Fruit fly (Drosophila melanogaster) whole organism, embryonic: Measurements from ENCODE around the gene CG10214.

Experiments
- Atf6 ChIP-seq: fragments of 200-800 bp; sonication (Bioruptor generic); IDR thresholded peaks from 2 replicates; pipeline ENCODE4 v1.3.6; 2022; ENCODE audit warnings: missing biosample characterization, missing genetic modification characterization
- BEAF-32 ChIP-seq: fragments of 200-800 bp; sonication (Bioruptor generic); optimal IDR thresholded peaks from 3 replicates; lab custom pipeline; 2017; ENCODE audit warnings: missing biosample characterization, missing genetic modification characterization, mild to moderate bottlenecking, moderate library complexity, missing genetic modification reagents
- CG10147 ChIP-seq: fragments of 200-800 bp; sonication (Bioruptor generic); optimal IDR thresholded peaks from 2 replicates; lab custom pipeline; 2019; ENCODE audit warnings: missing biosample characterization, mild to moderate bottlenecking, missing genetic modification characterization, moderate library complexity
- CG10267 ChIP-seq: fragments of 200-800 bp; sonication (Bioruptor generic); optimal IDR thresholded peaks from 2 replicates; lab custom pipeline; 2018; ENCODE audit warnings: missing biosample characterization, mild to moderate bottlenecking, missing genetic modification characterization, moderate library complexity
- CG11398 ChIP-seq: fragments of 200-800 bp; sonication (Bioruptor generic); optimal IDR thresholded peaks from 2 replicates; lab custom pipeline; 2016; ENCODE audit warnings: missing biosample characterization, missing genetic modification characterization
- CG12071 ChIP-seq: fragments of 200-800 bp; sonication (Bioruptor generic); optimal IDR thresholded peaks from 3 replicates; lab custom pipeline; 2018; ENCODE audit warnings: missing biosample characterization, mild to moderate bottlenecking, missing genetic modification characterization
- CG14860 ChIP-seq: fragments of 200-800 bp; sonication (Bioruptor generic); IDR thresholded peaks from 3 replicates; pipeline ENCODE4 v1.3.6; 2022; ENCODE audit warnings: missing biosample characterization, missing genetic modification characterization; ENCODE audit not compliant: partially characterized antibody
- CG1602 ChIP-seq: fragments of 200-800 bp; sonication (Bioruptor generic); optimal IDR thresholded peaks from 3 replicates; lab custom pipeline; 2016; ENCODE audit warnings: missing biosample characterization, missing genetic modification characterization
- CG1832 ChIP-seq: fragments of 200-800 bp; sonication (Bioruptor generic); optimal IDR thresholded peaks from 2 replicates; lab custom pipeline; 2017; ENCODE audit warnings: missing biosample characterization, mild to moderate bottlenecking, missing genetic modification characterization, inconsistent platforms
- CG18764 ChIP-seq: fragments of 200-800 bp; sonication (Bioruptor generic); optimal IDR thresholded peaks from 3 replicates; lab custom pipeline; 2016; ENCODE audit warnings: missing biosample characterization, missing genetic modification characterization
- CG31388 ChIP-seq: fragments of 200-800 bp; sonication (Bioruptor generic); optimal IDR thresholded peaks from 2 replicates; lab custom pipeline; 2016; ENCODE audit warnings: missing biosample characterization, missing genetic modification characterization
- CG3281 ChIP-seq: fragments of 200-800 bp; sonication (Bioruptor generic); optimal IDR thresholded peaks from 3 replicates; lab custom pipeline; 2017; ENCODE audit warnings: missing biosample characterization, mild to moderate bottlenecking, missing genetic modification characterization
- CG3407 ChIP-seq: fragments of 200-800 bp; sonication (Bioruptor generic); optimal IDR thresholded peaks from 2 replicates; lab custom pipeline; 2018; ENCODE audit warnings: missing biosample characterization, mild to moderate bottlenecking, missing genetic modification characterization
- CG6272 ChIP-seq: fragments of 200-800 bp; sonication (Bioruptor generic); IDR thresholded peaks from 2 replicates; pipeline ENCODE4 v1.3.6; 2022; ENCODE audit warnings: missing biosample characterization, missing genetic modification characterization
- CG7786 ChIP-seq: fragments of 200-800 bp; sonication (Bioruptor generic); optimal IDR thresholded peaks from 2 replicates; lab custom pipeline; 2016; ENCODE audit warnings: missing biosample characterization, missing genetic modification characterization
- CG9609 ChIP-seq: fragments of 200-800 bp; sonication (Bioruptor generic); optimal IDR thresholded peaks from 3 replicates; lab custom pipeline; 2016; ENCODE audit warnings: missing biosample characterization, missing genetic modification characterization
- CkIIα-i1 ChIP-seq: fragments of 200-800 bp; sonication (Bioruptor generic); IDR thresholded peaks from 2 replicates; pipeline ENCODE4 v1.3.6; 2022; ENCODE audit warnings: missing biosample characterization, missing genetic modification characterization
- Dip2 ChIP-seq: fragments of 200-800 bp; sonication (Bioruptor generic); IDR thresholded peaks from 2 replicates; pipeline ENCODE4 v1.3.6; 2022; ENCODE audit warnings: missing biosample characterization, missing genetic modification characterization
- Dip3 ChIP-seq: fragments of 200-800 bp; sonication (Bioruptor generic); optimal IDR thresholded peaks from 3 replicates; lab custom pipeline; 2016; ENCODE audit warnings: missing biosample characterization, missing genetic modification characterization
- Doc2 ChIP-seq: fragments of 200-800 bp; sonication (Bioruptor generic); IDR thresholded peaks from 2 replicates; pipeline ENCODE4 v1.3.6; 2022; ENCODE audit warnings: missing biosample characterization, missing genetic modification characterization
- Ets65A ChIP-seq: fragments of 200-800 bp; sonication (Bioruptor generic); peaks from one replicate; lab custom pipeline; 2016; ENCODE audit warnings: missing biosample characterization, missing genetic modification characterization
- Hey ChIP-seq: fragments of 200-800 bp; sonication (Bioruptor generic); optimal IDR thresholded peaks from 3 replicates; lab custom pipeline; 2018; ENCODE audit warnings: missing biosample characterization, mild to moderate bottlenecking, missing genetic modification characterization
- Meics ChIP-seq: fragments of 200-800 bp; sonication (Bioruptor generic); optimal IDR thresholded peaks from 2 replicates; lab custom pipeline; 2017; ENCODE audit warnings: missing biosample characterization, mild to moderate bottlenecking, missing genetic modification characterization
- Myb ChIP-seq: fragments of 200-800 bp; sonication (Bioruptor generic); optimal IDR thresholded peaks from 2 replicates; lab custom pipeline; 2016; ENCODE audit warnings: missing biosample characterization, missing genetic modification characterization
- Nf-YB ChIP-seq: fragments of 200-800 bp; sonication (Bioruptor generic); optimal IDR thresholded peaks from 3 replicates; lab custom pipeline; 2019; ENCODE audit warnings: missing biosample characterization, mild to moderate bottlenecking, missing genetic modification characterization, moderate library complexity
- Sox100B ChIP-seq: fragments of 200-800 bp; sonication (Bioruptor generic); optimal IDR thresholded peaks from 3 replicates; lab custom pipeline; 2018; ENCODE audit warnings: missing biosample characterization, mild to moderate bottlenecking, missing genetic modification characterization
- Usf ChIP-seq: fragments of 200-800 bp; sonication (Bioruptor generic); optimal IDR thresholded peaks from 2 replicates; lab custom pipeline; 2017; ENCODE audit warnings: missing genotype, missing biosample characterization, missing genetic modification characterization
- YL-1 ChIP-seq: fragments of 200-800 bp; sonication (Bioruptor generic); optimal IDR thresholded peaks from 3 replicates; lab custom pipeline; 2017; ENCODE audit warnings: missing biosample characterization, mild to moderate bottlenecking, missing genetic modification characterization
- ac ChIP-seq: fragments of 200-800 bp; sonication (Bioruptor generic); optimal IDR thresholded peaks from 3 replicates; lab custom pipeline; 2017; ENCODE audit warnings: missing biosample characterization, mild to moderate bottlenecking, missing genetic modification characterization
- ash1 ChIP-seq: fragments of 200-800 bp; sonication (Bioruptor generic); optimal IDR thresholded peaks from 2 replicates; lab custom pipeline; 2018; ENCODE audit warnings: missing biosample characterization, mild to moderate bottlenecking, missing genetic modification characterization
- bbx ChIP-seq: fragments of 200-800 bp; sonication (Bioruptor generic); IDR thresholded peaks from 2 replicates; pipeline ENCODE4 v1.3.6; 2022; ENCODE audit warnings: missing biosample characterization, missing genetic modification characterization; ENCODE audit not compliant: partially characterized antibody
- bcd ChIP-seq: fragments of 200-800 bp; sonication (Bioruptor generic); optimal IDR thresholded peaks from 2 replicates; lab custom pipeline; 2017; ENCODE audit warnings: missing biosample characterization, mild to moderate bottlenecking, missing genetic modification characterization
- br ChIP-seq: fragments of >200 bp; optimal IDR thresholded peaks from 2 replicates; lab custom pipeline; 2017
- btn ChIP-seq: fragments of 200-800 bp; sonication (Bioruptor generic); optimal IDR thresholded peaks from 2 replicates; lab custom pipeline; 2016; ENCODE audit warnings: missing biosample characterization, missing genetic modification characterization
- ci ChIP-seq: fragments of 200-800 bp; sonication (Bioruptor generic); IDR thresholded peaks from 3 replicates; pipeline ENCODE4 v1.3.6; 2022; ENCODE audit warnings: missing biosample characterization, missing genetic modification characterization
- dmrt99B ChIP-seq: fragments of 200-800 bp; sonication (Bioruptor generic); optimal IDR thresholded peaks from 2 replicates; lab custom pipeline; 2018; ENCODE audit warnings: missing biosample characterization, mild to moderate bottlenecking, missing genetic modification characterization, moderate library complexity
- eve ChIP-seq, 2 experiments: fragments of >200 bp; optimal IDR thresholded peaks; 2 replicates each; lab custom pipeline; 2017; ENCODE audit warnings: missing biosample characterization in 2 of 2, missing genetic modification characterization in 2 of 2
- fu2 ChIP-seq: fragments of 200-800 bp; sonication (Bioruptor generic); optimal IDR thresholded peaks from 2 replicates; lab custom pipeline; 2016; ENCODE audit warnings: missing biosample characterization, missing genetic modification characterization
- kay ChIP-seq: fragments of 200-800 bp; sonication (Bioruptor generic); optimal IDR thresholded peaks from 2 replicates; lab custom pipeline; 2016; ENCODE audit warnings: missing biosample characterization, missing genetic modification characterization
- lbe ChIP-seq: fragments of 200-800 bp; sonication (Bioruptor generic); optimal IDR thresholded peaks from 2 replicates; lab custom pipeline; 2016; ENCODE audit warnings: missing biosample characterization, mild to moderate bottlenecking, missing genetic modification characterization
- luna ChIP-seq: fragments of 200-800 bp; sonication (Bioruptor generic); optimal IDR thresholded peaks from 2 replicates; lab custom pipeline; 2016; ENCODE audit warnings: missing biosample characterization, missing genetic modification characterization
- onecut ChIP-seq: fragments of 200-800 bp; sonication (Bioruptor generic); IDR thresholded peaks from 2 replicates; pipeline ENCODE4 v1.3.6; 2022; ENCODE audit warnings: missing biosample characterization, missing genetic modification characterization
- p53 ChIP-seq: fragments of 200-800 bp; sonication (Bioruptor generic); optimal IDR thresholded peaks from 2 replicates; lab custom pipeline; 2016; ENCODE audit warnings: missing biosample characterization, missing genetic modification characterization
- peb ChIP-seq: fragments of 200-800 bp; sonication (Bioruptor generic); IDR thresholded peaks from 2 replicates; pipeline ENCODE4 v1.3.6; 2022; ENCODE audit warnings: missing biosample characterization, missing genetic modification characterization
- ranshi ChIP-seq: fragments of 200-800 bp; sonication (Bioruptor generic); IDR thresholded peaks from 2 replicates; pipeline ENCODE4 v1.3.6; 2022; ENCODE audit warnings: missing biosample characterization, missing genetic modification characterization
- seq ChIP-seq: fragments of 200-800 bp; sonication (Bioruptor generic); IDR thresholded peaks from 2 replicates; pipeline ENCODE4 v1.3.6; 2022; ENCODE audit warnings: missing biosample characterization, missing genetic modification characterization
- sna ChIP-seq: fragments of 200-800 bp; sonication (Bioruptor generic); IDR thresholded peaks from 2 replicates; pipeline ENCODE4 v1.3.6; 2022; ENCODE audit warnings: missing biosample characterization, missing genetic modification characterization; ENCODE audit not compliant: partially characterized antibody
- sr ChIP-seq: fragments of 200-800 bp; sonication (Bioruptor generic); IDR thresholded peaks from 3 replicates; pipeline ENCODE4 v1.3.6; 2022; ENCODE audit warnings: missing biosample characterization, missing genetic modification characterization
- sug ChIP-seq: fragments of 200-800 bp; optimal IDR thresholded peaks from 2 replicates; lab custom pipeline; 2019; ENCODE audit warnings: missing biosample characterization, mild to moderate bottlenecking, missing genetic modification characterization, moderate library complexity
- tll ChIP-seq, 2 experiments: fragments of 200-800 bp in 1 of 2; fragments of >200 bp in 1 of 2; sonication (Bioruptor generic) in 1 of 2; optimal IDR thresholded peaks; 2 replicates each; lab custom pipeline; 2017 to 2019; ENCODE audit warnings: missing biosample characterization in 2 of 2, missing genetic modification characterization in 2 of 2, mild to moderate bottlenecking in 1 of 2, moderate library complexity in 1 of 2
- toy ChIP-seq: fragments of 200-800 bp; sonication (Bioruptor generic); IDR thresholded peaks from 2 replicates; pipeline ENCODE4 v1.3.6; 2022; ENCODE audit warnings: missing biosample characterization, missing genetic modification characterization
- yki ChIP-seq: fragments of >200 bp; optimal IDR thresholded peaks from 3 replicates; lab custom pipeline; 2018

CG10214 gene

dm6 chr3R:23781466-23781935 lies 14.2 kb upstream of the CG10214 start, which contains the start of the genes Nup98-96 and mbc (continued):
- TF ChIP-seq kay (GFP tag; lab: Kevin White, UChicago) (peak; percentile 71), CG7786 (GFP tag; lab: Kevin White, UChicago) (peak; percentile 92), bbx (peak; percentile 45; the same call in 1 of the 2 replicates), dmrt99B (tag; lab: Kevin White, UChicago) (peak; percentile 75), CG9609 (peak; percentile 93), ac (GFP tag; lab: Kevin White, UChicago) (no peak), sug (tag; lab: Kevin White, UChicago) (peak; percentile 88), CG10147 (GFP tag; lab: Kevin White, UChicago) (peak; percentile 72), onecut (peak; percentile 66), CkIIα-i1 (0 out of 2 replicates have a peak, but pooled peaks have one; percentile 34), CG6272 (GFP tag; lab: Robert Waterston, UW) (peak; percentile 89), bcd (peak; percentile 84), Hey (tag; lab: Kevin White, UChicago) (peak; percentile 28), ci (GFP tag; lab: Robert Waterston, UW) (peak; percentile 75), CG11398 (peak; percentile 69), CG18764 (peak; percentile 73), Usf (peak; percentile 82), peb (GFP tag; lab: Robert Waterston, UW) (peak; percentile 71), fu2 (GFP tag; lab: Kevin White, UChicago) (peak; percentile 93), ranshi (GFP tag; lab: Robert Waterston, UW) (peak; percentile 84), CG12071 (GFP tag; lab: Kevin White, UChicago) (peak; percentile 17), Sox100B (GFP tag; lab: Kevin White, UChicago) (peak; percentile 31), sr (no peak), lbe (GFP tag; lab: Kevin White, UChicago) (peak; percentile 30), Dip3 (peak; percentile 93), CG1602 (GFP tag; lab: Kevin White, UChicago) (peak; percentile 91), br (lab: Kevin White, UChicago) (no peak), Doc2 (GFP tag; lab: Robert Waterston, UW) (0 out of 2 replicates have a peak, but pooled peaks have one; percentile 12), luna (GFP tag; lab: Kevin White, UChicago) (peak; percentile 83), tll (GFP tag; optimal IDR thresholded peaks at IDR 0.05; lab: Kevin White, UChicago) (peak; percentile 57 to 98), CG3407 (GFP tag; lab: Kevin White, UChicago) (peak; percentile 37), yki (lab: Kevin White, UChicago) (no peak), eve (GFP tag; optimal IDR thresholded peaks at IDR 0.05; lab: Kevin White, UChicago) (peak in 1 of 2 experiments; percentile 12), CG1832 (GFP tag; lab: Kevin White, UChicago) (no peak), Atf6 (GFP tag; lab: Robert Waterston, UW) (peak; percentile 74), Ets65A (GFP tag; lab: Kevin White, UChicago) (peak; percentile 99), CG3281 (GFP tag; lab: Kevin White, UChicago) (peak; percentile 75), toy (GFP tag; lab: Robert Waterston, UW) (peak; percentile 14; the same call in 1 of the 2 replicates), YL-1 (GFP tag; lab: Kevin White, UChicago) (peak; percentile 93), Myb (peak; percentile 79), Dip2 (GFP tag; lab: Robert Waterston, UW) (no peak), BEAF-32 (GFP tag; lab: Kevin White, UChicago) (peak; percentile 80), btn (peak; percentile 58), CG10267 (peak; percentile 84), Nf-YB (GFP tag; lab: Kevin White, UChicago) (peak; percentile 57), seq (GFP tag; lab: Robert Waterston, UW) (peak; percentile 76), Meics (peak; percentile 79), sna (GFP tag; lab: Robert Waterston, UW) (no peak), CG14860 (GFP tag; lab: Robert Waterston, UW) (no peak), p53 (GFP tag; lab: Kevin White, UChicago) (peak; percentile 91), ash1 (GFP tag; lab: Kevin White, UChicago) (peak; percentile 8), CG31388 (GFP tag; lab: Kevin White, UChicago) (peak; percentile 82)
